Fruit fly (Drosophila melanogaster) whole organism: ENCODE results near the gene CG17187.

Experiments used
- CG8478 ChIP-seq: fragments of >200 bp; optimal IDR thresholded peaks from 2 replicates; lab custom pipeline; 2018; ENCODE audit warnings: inconsistent platforms
- Dll ChIP-seq: fragments of >200 bp; optimal IDR thresholded peaks from 2 replicates; lab custom pipeline; 2017
- EcR ChIP-seq, 2 experiments: fragments of >200 bp; optimal IDR thresholded peaks; 2 replicates each; lab custom pipeline; 2017; ENCODE audit warnings: missing biosample characterization in 2 of 2, missing genetic modification characterization in 2 of 2, missing genetic modification reagents in 2 of 2
- pan ChIP-seq: fragments of >200 bp; optimal IDR thresholded peaks from 2 replicates; lab custom pipeline; 2017
- psq ChIP-seq: fragments of >200 bp; optimal IDR thresholded peaks from 2 replicates; lab custom pipeline; 2017
- usp ChIP-seq: fragments of >200 bp; optimal IDR thresholded peaks from 2 replicates; lab custom pipeline; 2017; ENCODE audit warnings: missing biosample characterization, missing genetic modification characterization, mixed read lengths

The CG17187 gene

DNA sequence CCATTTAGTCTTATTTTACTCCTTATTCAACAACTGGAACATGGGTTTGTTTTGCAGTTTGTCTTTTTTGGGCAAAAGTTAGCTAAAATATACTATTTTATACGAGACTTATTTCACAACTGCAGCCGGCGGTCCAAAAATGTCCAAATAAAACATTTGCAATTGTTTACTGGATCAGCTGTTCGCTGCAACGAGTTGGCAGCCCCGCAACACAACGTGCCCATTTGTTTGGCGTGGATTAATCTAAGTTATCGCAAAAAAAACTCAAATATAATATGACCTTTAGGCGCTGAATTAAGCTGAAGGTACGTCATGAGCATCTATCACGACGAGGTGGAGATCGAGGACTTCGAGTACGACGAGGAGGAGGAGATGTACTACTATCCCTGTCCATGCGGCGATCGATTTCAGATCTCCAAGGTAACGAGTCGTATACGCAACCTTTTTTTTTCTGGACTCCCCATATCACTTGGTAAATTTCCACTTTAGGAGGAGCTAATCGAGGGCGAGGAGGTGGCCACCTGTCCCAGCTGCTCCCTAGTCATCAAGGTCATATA lies at the start of gene CG17187, which contains the start of gene Dph3:
TSS of gene CG17187 (minus strand) at position 175 of the 557 bp plus-strand sequence.
TSS of gene Dph3 (plus strand) at position 208 of the 557 bp plus-strand sequence.
- TF ChIP-seq psq (lab: Kevin White, UChicago) = no peak

DNA sequence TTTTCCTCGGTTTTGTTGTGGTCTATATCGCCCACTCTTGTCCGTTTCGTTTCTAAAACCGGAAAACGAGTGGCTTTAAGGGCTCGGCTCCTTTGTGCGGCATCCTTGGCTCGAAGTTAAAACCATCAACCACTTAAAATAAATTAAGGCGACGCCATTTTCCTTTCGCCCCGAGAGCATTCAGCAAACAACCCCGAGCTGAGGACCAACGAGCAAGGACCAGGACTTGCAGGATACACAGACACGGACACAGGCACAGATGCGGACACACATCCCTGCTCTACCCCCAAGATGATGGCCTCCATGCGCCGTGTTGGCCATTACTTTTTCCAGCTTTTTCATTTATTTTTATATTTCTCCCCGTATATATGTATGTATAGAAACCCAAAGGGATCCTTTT lies 41.0 kb upstream of the CG17187 start:
- no peak for TF ChIP-seq Dll
- no peak for TF ChIP-seq psq (lab: Kevin White, UChicago)
- no peak for TF ChIP-seq CG8478 (lab: Kevin White, UChicago)
- TF ChIP-seq usp (GFP tag; lab: Kevin White, UChicago) = no peak
- TF ChIP-seq pan (lab: Kevin White, UChicago) = no peak
- no peak for TF ChIP-seq EcR (GFP tag; optimal IDR thresholded peaks at IDR 0.05; lab: Kevin White, UChicago)

dm6 chr3R:11270574-11270973 lies 38.9 kb upstream of the CG17187 start:
- no peak for TF ChIP-seq CG8478 (lab: Kevin White, UChicago)
- TF ChIP-seq Dll = no peak
- TF ChIP-seq pan (lab: Kevin White, UChicago) = no peak
- no peak for TF ChIP-seq usp (GFP tag; lab: Kevin White, UChicago)
- TF ChIP-seq EcR (GFP tag; optimal IDR thresholded peaks at IDR 0.05; lab: Kevin White, UChicago) = no peak
- TF ChIP-seq psq (lab: Kevin White, UChicago) = no peak

- TF ChIP-seq Dll (no peak), psq (lab: Kevin White, UChicago) (no peak), EcR (GFP tag; optimal IDR thresholded peaks at IDR 0.05; lab: Kevin White, UChicago) (no peak), pan (lab: Kevin White, UChicago) (no peak), usp (GFP tag; lab: Kevin White, UChicago) (no peak), CG8478 (lab: Kevin White, UChicago) (no peak)
Observed at dm6 chr3R:11269013-11269412, 37.3 kb upstream of the CG17187 start.

DNA sequence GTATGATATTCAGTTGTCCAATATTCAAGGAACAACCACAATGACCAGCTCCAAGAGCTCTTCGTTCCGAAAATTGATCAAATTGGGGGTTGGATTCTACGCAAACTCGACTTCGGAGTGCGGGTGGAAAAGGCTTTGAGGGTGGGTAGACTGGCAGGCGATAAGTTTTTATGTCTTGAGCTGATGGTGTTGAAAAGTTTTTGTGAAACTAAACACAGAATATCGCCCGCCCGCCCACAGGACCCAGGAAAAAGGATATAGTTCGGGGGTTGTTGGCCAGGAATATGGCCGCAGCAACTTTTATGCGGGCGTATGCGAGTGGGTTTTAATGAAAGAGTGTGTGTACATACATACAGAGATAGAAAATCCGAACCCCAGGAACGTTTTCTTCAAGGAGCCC lies 31.9 kb upstream of the CG17187 start:
- TF ChIP-seq CG8478 (lab: Kevin White, UChicago) (no peak), psq (lab: Kevin White, UChicago) (no peak), usp (GFP tag; lab: Kevin White, UChicago) (no peak), Dll (no peak), EcR (GFP tag; optimal IDR thresholded peaks at IDR 0.05; lab: Kevin White, UChicago) (no peak), pan (lab: Kevin White, UChicago) (no peak)

DNA sequence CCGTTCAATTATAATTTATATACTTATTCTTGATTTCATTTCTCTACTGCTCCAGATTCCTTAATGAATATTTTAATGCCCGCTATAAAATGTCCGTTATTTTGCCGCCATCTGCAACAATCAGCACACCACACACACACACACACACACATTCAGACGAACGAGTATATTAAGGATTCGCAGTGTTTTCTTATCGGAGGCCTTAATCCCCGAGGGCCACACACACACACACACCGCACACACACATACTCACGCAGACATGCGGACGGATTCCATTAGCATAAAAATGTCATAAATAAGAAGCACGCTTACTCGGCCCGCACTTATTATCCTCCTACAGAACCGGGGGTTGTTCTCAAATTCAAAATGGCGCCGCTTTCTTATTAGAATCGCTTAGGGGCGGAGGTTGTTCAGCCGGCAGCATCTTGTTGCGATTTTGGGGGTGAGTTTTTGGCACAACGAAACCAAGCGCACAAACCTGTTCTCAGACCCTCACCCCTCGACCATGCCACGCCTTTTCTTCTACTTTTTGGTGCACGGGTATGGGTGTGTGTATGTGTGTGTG lies 29.4 kb upstream of the CG17187 start:
- TF ChIP-seq pan (lab: Kevin White, UChicago) (no peak), usp (GFP tag; lab: Kevin White, UChicago) (no peak), Dll (no peak), CG8478 (lab: Kevin White, UChicago) (no peak), psq (lab: Kevin White, UChicago) (no peak), EcR (GFP tag; optimal IDR thresholded peaks at IDR 0.05; lab: Kevin White, UChicago) (no peak)

DNA sequence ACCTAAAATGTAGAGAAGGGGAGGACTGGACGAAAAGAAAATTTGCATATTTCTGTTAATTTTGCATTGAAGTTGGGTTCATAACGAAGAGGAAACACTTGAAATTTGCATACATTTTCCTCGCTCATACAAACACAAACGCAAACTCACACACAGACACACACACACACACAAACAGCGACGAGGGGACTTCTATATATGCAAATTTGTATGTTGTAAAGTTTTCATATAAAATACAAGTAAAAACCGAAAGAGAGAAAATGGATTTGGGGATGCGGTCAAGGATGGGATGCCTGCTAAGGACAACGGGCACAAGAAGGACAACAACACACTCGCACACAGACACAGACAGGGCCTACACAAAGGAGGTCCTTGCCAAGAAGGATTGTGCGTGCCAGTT lies 25.9 kb upstream of the CG17187 start:
- TF ChIP-seq CG8478 (lab: Kevin White, UChicago) (no peak), pan (lab: Kevin White, UChicago) (no peak)

DNA sequence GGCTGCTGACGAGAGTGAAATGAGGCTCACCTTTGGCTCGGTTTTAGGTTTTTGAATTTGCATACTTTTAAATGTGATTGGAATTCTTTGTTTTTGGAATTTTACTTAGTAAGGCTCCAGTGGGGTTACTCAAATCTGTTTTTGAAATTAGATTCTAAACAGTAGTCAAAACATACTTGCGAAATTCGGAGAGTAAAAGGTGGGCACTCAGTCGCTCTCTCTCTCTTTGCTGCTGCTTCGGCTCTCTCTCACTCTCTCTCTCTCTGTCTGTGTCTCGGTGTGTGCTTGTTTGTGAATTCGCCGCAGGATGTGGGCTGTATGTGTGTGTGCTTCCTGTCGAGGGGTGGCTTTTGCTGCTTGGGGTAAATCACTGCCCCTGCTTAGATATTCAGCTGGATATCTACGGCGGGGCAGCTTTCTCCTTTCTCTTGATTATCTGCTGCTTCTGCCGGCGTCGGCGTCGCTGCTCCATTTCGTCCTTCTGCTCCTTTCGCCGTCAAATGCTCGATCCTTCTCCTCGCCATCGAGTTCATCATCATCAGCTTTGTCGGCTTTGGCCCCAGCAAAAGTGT lies 22.8 kb upstream of the CG17187 start:
- TF ChIP-seq CG8478 (lab: Kevin White, UChicago) = no peak
- no peak for TF ChIP-seq EcR (GFP tag; optimal IDR thresholded peaks at IDR 0.05; lab: Kevin White, UChicago)
- TF ChIP-seq Dll = no peak
- TF ChIP-seq usp (GFP tag; lab: Kevin White, UChicago) = no peak
- TF ChIP-seq psq (lab: Kevin White, UChicago) = no peak
- TF ChIP-seq pan (lab: Kevin White, UChicago) = no peak

DNA sequence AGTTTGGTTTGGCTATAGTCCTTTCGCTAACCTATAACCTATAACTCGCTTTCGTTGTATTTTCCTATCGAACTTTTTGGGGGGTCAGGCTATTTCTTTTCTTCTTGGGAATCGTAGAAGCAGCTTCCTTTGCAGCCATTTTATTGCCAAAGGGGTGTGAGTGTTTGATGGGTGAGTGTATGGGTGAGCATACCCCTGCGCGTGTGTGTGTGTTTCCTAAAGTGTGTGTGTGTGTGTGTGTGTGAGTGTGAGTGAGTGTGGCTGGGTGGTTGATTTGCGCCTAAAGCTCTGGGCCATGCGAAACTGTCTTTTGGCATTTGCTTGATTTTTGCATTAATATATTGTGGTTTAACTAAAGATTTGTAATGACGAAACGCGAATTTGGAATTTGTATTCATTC lies 22.1 kb upstream of the CG17187 start:
- TF ChIP-seq usp (GFP tag; lab: Kevin White, UChicago) (no peak), Dll (no peak), CG8478 (lab: Kevin White, UChicago) (no peak), psq (lab: Kevin White, UChicago) (no peak), EcR (GFP tag; optimal IDR thresholded peaks at IDR 0.05; lab: Kevin White, UChicago) (no peak)

DNA sequence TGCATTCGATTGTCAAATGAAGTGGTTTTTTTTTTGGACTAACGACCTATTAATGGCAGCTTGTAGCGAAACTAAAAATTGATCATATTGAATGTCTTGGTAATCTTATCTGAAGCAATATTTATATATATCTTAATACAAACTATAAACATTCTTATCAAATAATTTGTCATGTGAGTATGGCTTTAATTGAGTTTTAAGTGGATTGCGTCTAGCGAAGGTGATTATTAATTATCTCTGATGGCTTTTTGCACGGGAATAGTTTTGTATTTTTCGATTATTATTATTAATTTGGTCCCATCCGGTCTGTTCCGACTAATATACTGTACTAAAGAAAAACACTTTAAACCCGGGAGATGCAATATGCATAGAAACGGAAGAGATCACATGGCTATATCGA lies 15.2 kb upstream of the CG17187 start:
- TF ChIP-seq Dll (no peak), usp (GFP tag; lab: Kevin White, UChicago) (no peak), CG8478 (lab: Kevin White, UChicago) (no peak), EcR (GFP tag; optimal IDR thresholded peaks at IDR 0.05; lab: Kevin White, UChicago) (no peak), psq (lab: Kevin White, UChicago) (no peak), pan (lab: Kevin White, UChicago) (no peak)

dm6 chr3R:11245803-11246202 lies 14.1 kb upstream of the CG17187 start:
- no peak for TF ChIP-seq usp (GFP tag; lab: Kevin White, UChicago)

- TF ChIP-seq usp (GFP tag; lab: Kevin White, UChicago) (no peak), pan (lab: Kevin White, UChicago) (no peak), Dll (no peak), EcR (GFP tag; optimal IDR thresholded peaks at IDR 0.05; lab: Kevin White, UChicago) (no peak)
Observed at dm6 chr3R:11243951-11244660, 12.4 kb upstream of the CG17187 start, which contains the start of the genes CG17734 and CG5214. Gene CG17734, minus strand, starts transcription at chr3R:11243999. Gene CG5214, plus strand, starts transcription at chr3R:11244302.
